Worm (Caenorhabditis elegans): ENCODE measurements around the gene srh-35.

Gene srh-35

ce11 chrV:486684-487083, 37.7 kb upstream of the srh-35 start, which contains the start of gene nhr-211:
nhr-211 (plus strand) TSS chrV:486984.
- TF ChIP-seq M03D4.4 (tag; optimal IDR thresholded peaks at IDR 0.05) (no peak), blmp-1 (tag; optimal IDR thresholded peaks at IDR 0.05) (no peak), zip-8 (tag; optimal IDR thresholded peaks at IDR 0.05) (no peak), bed-3 (GFP tag; optimal IDR thresholded peaks at IDR 0.05) (no peak), ham-2 (GFP tag; optimal IDR thresholded peaks at IDR 0.05) (no peak), mls-2 (tag; optimal IDR thresholded peaks at IDR 0.05) (no peak), snpc-4 (tag; optimal IDR thresholded peaks at IDR 0.05) (no peak), elt-1 (tag; optimal IDR thresholded peaks at IDR 0.05; ENCODE audit: borderline replicate concordance, insufficient read depth) (no peak), ceh-39 (tag; optimal IDR thresholded peaks at IDR 0.05) (no peak), flh-1 (GFP tag; optimal IDR thresholded peaks at IDR 0.05) (no peak), nhr-12 (tag; optimal IDR thresholded peaks at IDR 0.05) (no peak)

DNA sequence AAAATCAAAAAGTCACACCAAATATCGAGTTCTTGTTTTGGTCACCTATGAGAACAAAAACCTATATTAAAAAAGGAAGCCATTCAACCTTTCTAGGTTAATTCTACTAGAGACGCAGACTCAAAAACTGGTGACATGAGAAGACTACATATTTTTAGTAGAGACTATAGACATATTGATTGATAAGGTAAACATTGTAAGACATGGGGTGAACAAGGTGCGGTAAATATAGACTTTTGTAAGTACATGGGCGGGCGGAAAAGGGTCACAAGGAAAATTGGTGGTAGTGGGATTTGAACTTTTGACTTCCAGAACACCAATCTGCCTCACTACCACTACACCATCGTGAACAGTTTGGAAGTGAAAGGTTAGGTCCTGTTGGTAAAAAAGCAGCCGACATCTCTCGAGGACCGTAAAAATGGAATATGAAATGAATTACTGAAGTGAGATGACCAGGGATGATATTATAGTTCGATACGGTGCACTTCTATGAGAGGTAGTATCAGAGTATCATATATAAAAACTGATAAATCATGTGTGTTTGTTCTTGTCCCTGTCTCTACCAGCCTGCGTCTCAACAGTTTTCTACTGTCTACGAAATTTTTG, 35.4 kb upstream of the srh-35 start, which contains the start of gene nhr-212:
TSS of gene nhr-212 (plus strand) at position 573 of the 606 bp plus-strand sequence.
- TF ChIP-seq cnd-1 (tag; optimal IDR thresholded peaks at IDR 0.05) (no peak), pha-4 (tag; optimal IDR thresholded peaks at IDR 0.05) (peak; percentile 6), ham-2 (GFP tag; optimal IDR thresholded peaks at IDR 0.05) (no peak), sptf-1 (tag; optimal IDR thresholded peaks at IDR 0.05) (no peak), ces-1 (GFP tag; optimal IDR thresholded peaks at IDR 0.05) (no peak)

- TF ChIP-seq nhr-28 (tag; optimal IDR thresholded peaks at IDR 0.05): no peak
- no peak for TF ChIP-seq unc-39 (tag; optimal IDR thresholded peaks at IDR 0.05)
- TF ChIP-seq nhr-12 (tag; optimal IDR thresholded peaks at IDR 0.05): no peak
- TF ChIP-seq lsy-2 (tag; optimal IDR thresholded peaks at IDR 0.05): no peak
- no peak for TF ChIP-seq nhr-76 (tag; optimal IDR thresholded peaks at IDR 0.05)
- no peak for TF ChIP-seq lin-32 (GFP tag; optimal IDR thresholded peaks at IDR 0.05)
- no peak for TF ChIP-seq ham-2 (GFP tag; optimal IDR thresholded peaks at IDR 0.05)
- no peak for TF ChIP-seq ceh-39 (tag; optimal IDR thresholded peaks at IDR 0.05)
- TF ChIP-seq sptf-1 (tag; optimal IDR thresholded peaks at IDR 0.05): no peak
- no peak for TF ChIP-seq cnd-1 (tag; optimal IDR thresholded peaks at IDR 0.05)
- no peak for TF ChIP-seq pha-4 (tag; optimal IDR thresholded peaks at IDR 0.05)
- TF ChIP-seq nhr-2 (tag; optimal IDR thresholded peaks at IDR 0.05): no peak
- TF ChIP-seq mep-1 (tag; optimal IDR thresholded peaks at IDR 0.05): no peak
- TF ChIP-seq drap-1 (GFP tag; optimal IDR thresholded peaks at IDR 0.05): no peak
- no peak for TF ChIP-seq snpc-4 (tag; optimal IDR thresholded peaks at IDR 0.05)
- TF ChIP-seq elt-3 (tag; optimal IDR thresholded peaks at IDR 0.05): no peak
- TF ChIP-seq mls-2 (tag; optimal IDR thresholded peaks at IDR 0.05): no peak
- TF ChIP-seq tbx-8 (GFP tag; optimal IDR thresholded peaks at IDR 0.05): no peak
- no peak for TF ChIP-seq hlh-1 (tag; optimal IDR thresholded peaks at IDR 0.05)
- TF ChIP-seq ztf-11 (tag; optimal IDR thresholded peaks at IDR 0.05): no peak
Observed at ce11 chrV:483289-483795, 34.3 kb upstream of the srh-35 start, which contains the start of gene nhr-130. nhr-130 (minus strand) TSS chrV:483339.

- TF ChIP-seq nhr-76 (tag; optimal IDR thresholded peaks at IDR 0.05) (no peak), unc-39 (tag; optimal IDR thresholded peaks at IDR 0.05) (no peak), ham-2 (GFP tag; optimal IDR thresholded peaks at IDR 0.05) (no peak), ces-1 (GFP tag; optimal IDR thresholded peaks at IDR 0.05) (no peak), lsy-2 (tag; optimal IDR thresholded peaks at IDR 0.05) (no peak), nhr-28 (tag; optimal IDR thresholded peaks at IDR 0.05) (no peak), elt-3 (tag; optimal IDR thresholded peaks at IDR 0.05) (no peak), zip-8 (tag; optimal IDR thresholded peaks at IDR 0.05) (no peak), mab-5 (tag; optimal IDR thresholded peaks at IDR 0.05) (no peak), cnd-1 (tag; optimal IDR thresholded peaks at IDR 0.05) (no peak), lin-32 (GFP tag; optimal IDR thresholded peaks at IDR 0.05) (no peak), mep-1 (tag; optimal IDR thresholded peaks at IDR 0.05) (no peak)
Observed at ce11 chrV:482860-483259, 33.8 kb upstream of the srh-35 start.

DNA sequence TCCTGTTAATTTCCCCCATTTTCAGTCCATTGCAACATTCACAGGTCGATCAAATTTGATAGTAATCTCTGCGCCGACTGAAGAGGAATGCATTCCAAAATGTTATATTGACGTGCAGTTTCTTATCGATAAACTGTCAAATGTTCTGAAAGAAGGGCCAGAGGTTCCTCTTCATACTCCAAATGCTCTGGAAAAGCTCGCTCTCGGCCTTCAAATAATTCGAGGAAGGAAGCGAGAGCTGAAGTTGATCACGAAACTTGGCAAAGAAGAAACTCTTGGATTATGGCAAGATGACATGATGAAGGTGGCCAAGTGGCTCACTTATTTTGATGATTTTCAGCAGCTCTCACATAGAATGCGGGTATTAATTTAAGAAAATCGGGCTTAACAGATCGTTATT, 30.0 kb upstream of the srh-35 start:
- TF ChIP-seq hlh-1 (tag; optimal IDR thresholded peaks at IDR 0.05) (no peak), zip-8 (tag; optimal IDR thresholded peaks at IDR 0.05) (no peak), unc-62 (GFP tag; optimal IDR thresholded peaks at IDR 0.05) (no peak), sem-2 (GFP tag; optimal IDR thresholded peaks at IDR 0.05) (no peak), ceh-43 (GFP tag; optimal IDR thresholded peaks at IDR 0.05) (no peak), mab-5 (tag; optimal IDR thresholded peaks at IDR 0.05) (no peak), nhr-28 (tag; optimal IDR thresholded peaks at IDR 0.05) (no peak), elt-1 (tag; optimal IDR thresholded peaks at IDR 0.05; ENCODE audit: borderline replicate concordance, insufficient read depth) (no peak), ztf-11 (tag; optimal IDR thresholded peaks at IDR 0.05) (no peak), bed-3 (GFP tag; optimal IDR thresholded peaks at IDR 0.05) (no peak), unc-39 (tag; optimal IDR thresholded peaks at IDR 0.05) (no peak), ceh-83 (GFP tag; optimal IDR thresholded peaks at IDR 0.05) (no peak)

Measured in whole organism, mixed stage, embryonic.